Worm (Caenorhabditis elegans): ENCODE measurements around the gene trpp-3.

trpp-3 gene

DNA sequence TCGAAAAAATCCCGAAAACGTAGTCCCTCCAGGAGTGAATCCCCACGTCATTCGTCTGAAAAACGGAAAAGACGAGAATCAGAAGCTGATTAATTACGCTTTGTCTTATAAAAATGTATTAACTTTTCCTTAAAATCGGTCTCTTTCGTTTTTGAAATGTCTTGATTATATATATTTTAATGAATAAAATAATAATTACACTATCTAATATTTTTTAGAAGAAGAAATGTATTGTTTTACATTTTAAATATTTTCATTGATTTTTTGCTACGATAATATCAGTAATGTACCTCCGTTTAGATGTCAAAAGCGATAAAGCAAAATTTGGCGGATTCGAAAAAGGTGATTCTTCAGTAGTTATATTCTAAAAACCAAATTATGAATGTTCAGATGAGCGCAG is at the start of gene trpp-3:
Gene trpp-3, plus strand, starts transcription at position 301 of the 400 bp plus-strand sequence.
- no peak for TF ChIP-seq nfya-1 (tag; optimal IDR thresholded peaks at IDR 0.05)
- no peak for TF ChIP-seq pax-1 (tag; optimal IDR thresholded peaks at IDR 0.05)
- no peak for TF ChIP-seq dve-1 (tag; optimal IDR thresholded peaks at IDR 0.05)
- no peak for TF ChIP-seq ets-4 (tag; optimal IDR thresholded peaks at IDR 0.05)
- TF ChIP-seq rnt-1 (tag; optimal IDR thresholded peaks at IDR 0.05) = no peak
- no peak for TF ChIP-seq hlh-8 (tag; optimal IDR thresholded peaks at IDR 0.05)

DNA sequence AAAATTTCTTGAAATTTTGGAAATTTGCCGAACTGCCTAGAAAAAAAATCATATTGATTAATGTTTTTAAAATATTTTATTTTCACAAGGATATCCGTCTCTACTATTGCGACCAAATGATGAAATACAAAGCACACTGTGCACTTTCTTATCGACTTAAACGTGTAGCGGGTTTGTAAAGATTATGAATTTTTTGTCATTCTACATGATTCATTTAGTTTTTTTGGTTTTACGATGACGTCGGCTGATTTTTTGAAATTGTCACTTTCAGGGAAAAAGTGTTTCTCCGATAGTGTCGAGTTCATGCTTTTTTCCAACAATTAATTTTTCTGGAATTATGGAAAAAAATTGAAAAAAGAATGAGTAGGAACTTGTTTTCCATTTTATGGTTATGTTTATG is 48.8 kb upstream of the trpp-3 start:
- TF ChIP-seq lim-6 (tag; optimal IDR thresholded peaks at IDR 0.05) (no peak), fax-1 (tag; optimal IDR thresholded peaks at IDR 0.05) (no peak), gmeb-2 (tag; optimal IDR thresholded peaks at IDR 0.05) (no peak), pha-4 (tag; optimal IDR thresholded peaks at IDR 0.05) (no peak), F13H6.1 (tag; optimal IDR thresholded peaks at IDR 0.05) (no peak), K09A11.1 (tag; optimal IDR thresholded peaks at IDR 0.05; ENCODE audit: insufficient read depth) (no peak), T23F11.4 (GFP tag; optimal IDR thresholded peaks at IDR 0.05) (no peak), hlh-8 (tag; optimal IDR thresholded peaks at IDR 0.05) (no peak), pros-1 (tag; optimal IDR thresholded peaks at IDR 0.05) (no peak), ceh-2 (tag; optimal IDR thresholded peaks at IDR 0.05) (no peak), ceh-45 (GFP tag; IDR thresholded peaks at IDR 0.05) (no peak), pag-3 (tag; optimal IDR thresholded peaks at IDR 0.05; ENCODE audit: borderline replicate concordance) (no peak), unc-42 (tag; optimal IDR thresholded peaks at IDR 0.05) (no peak), nhr-232 (tag; optimal IDR thresholded peaks at IDR 0.05) (no peak), unc-86 (tag; optimal IDR thresholded peaks at IDR 0.05) (no peak), ceh-30 (tag; optimal IDR thresholded peaks at IDR 0.05) (no peak), ref-2 (tag; optimal IDR thresholded peaks at IDR 0.05) (no peak), ceh-22 (tag; optimal IDR thresholded peaks at IDR 0.05) (no peak), C08G9.2 (tag; optimal IDR thresholded peaks at IDR 0.05) (no peak)

DNA sequence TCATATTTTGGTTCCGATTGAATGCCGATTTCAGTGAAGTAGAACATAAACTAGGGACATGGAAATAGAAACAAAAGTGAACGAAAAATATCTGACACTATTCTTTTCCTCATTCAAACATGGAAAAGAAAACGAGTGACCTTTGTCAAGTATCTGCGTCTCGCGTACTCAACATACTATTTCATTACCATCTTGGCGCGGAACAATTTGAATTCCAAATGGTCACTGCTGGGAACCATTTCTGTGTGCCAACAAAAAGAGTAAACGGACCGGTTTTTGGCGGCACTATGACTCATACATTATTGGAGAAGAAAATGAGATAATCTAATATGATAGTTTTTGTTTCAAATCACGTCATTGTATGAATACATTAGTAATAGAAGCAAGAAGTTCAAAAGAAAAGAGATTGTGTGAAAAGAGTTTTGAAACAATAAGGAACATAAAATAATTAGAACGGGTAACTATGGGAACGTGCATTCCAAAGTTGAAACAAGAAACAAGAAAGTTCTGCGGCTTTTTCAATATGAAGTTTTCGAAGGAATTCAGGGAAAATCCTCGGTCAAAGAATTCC is 42.8 kb upstream of the trpp-3 start:
- no peak for TF ChIP-seq nhr-11 (tag; optimal IDR thresholded peaks at IDR 0.05)
- TF ChIP-seq ztf-16 (tag; optimal IDR thresholded peaks at IDR 0.05) = no peak
- TF ChIP-seq lin-11 (tag; optimal IDR thresholded peaks at IDR 0.05) = no peak
- no peak for TF ChIP-seq ceh-18 (tag; optimal IDR thresholded peaks at IDR 0.05)
- no peak for TF ChIP-seq ceh-14 (tag; optimal IDR thresholded peaks at IDR 0.05)
- no peak for TF ChIP-seq odd-2 (tag; optimal IDR thresholded peaks at IDR 0.05)
- TF ChIP-seq npax-4 (tag; optimal IDR thresholded peaks at IDR 0.05) = no peak
- TF ChIP-seq tbx-2 (tag; optimal IDR thresholded peaks at IDR 0.05) = no peak
- TF ChIP-seq T23F11.4 (GFP tag; optimal IDR thresholded peaks at IDR 0.05) = no peak
- no peak for TF ChIP-seq lim-6 (tag; optimal IDR thresholded peaks at IDR 0.05)
- TF ChIP-seq pha-2 (tag; optimal IDR thresholded peaks at IDR 0.05) = no peak
- TF ChIP-seq ceh-24 (tag; optimal IDR thresholded peaks at IDR 0.05) = no peak
- TF ChIP-seq mec-3 (tag; optimal IDR thresholded peaks at IDR 0.05; ENCODE audit: borderline replicate concordance) = no peak
- TF ChIP-seq sox-2 (GFP tag; IDR thresholded peaks at IDR 0.05) = no peak
- TF ChIP-seq dmd-4 (tag; optimal IDR thresholded peaks at IDR 0.05; ENCODE audit: borderline replicate concordance) = no peak

DNA sequence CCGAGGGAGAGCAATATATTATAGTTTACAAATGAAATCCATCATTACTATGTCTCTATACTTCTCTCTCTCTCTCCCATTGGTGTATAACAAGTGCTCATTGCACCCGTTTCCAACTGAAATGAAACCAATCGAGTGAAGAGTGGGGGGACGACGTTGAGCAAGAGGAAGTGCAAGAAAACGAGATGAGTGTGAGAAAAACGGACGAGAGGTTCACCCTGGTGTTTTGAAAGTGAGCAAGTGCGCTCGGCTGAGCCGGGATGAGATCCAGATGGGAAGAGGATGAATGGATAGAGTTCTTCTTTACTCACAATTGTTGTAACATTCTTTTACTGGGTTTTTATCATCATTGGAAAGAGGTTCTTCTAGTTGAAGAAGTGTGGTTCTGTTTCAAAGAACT is 41.6 kb upstream of the trpp-3 start:
- no peak for TF ChIP-seq sox-4 (tag; optimal IDR thresholded peaks at IDR 0.05)
- no peak for TF ChIP-seq ceh-22 (tag; optimal IDR thresholded peaks at IDR 0.05)
- peak; percentile 54 for TF ChIP-seq unc-42 (tag; optimal IDR thresholded peaks at IDR 0.05)
- no peak for TF ChIP-seq ama-1 (optimal IDR thresholded peaks at IDR 0.05)
- no peak for TF ChIP-seq unc-55 (GFP tag; optimal IDR thresholded peaks at IDR 0.05)
- no peak for TF ChIP-seq pag-3 (tag; optimal IDR thresholded peaks at IDR 0.05; ENCODE audit: borderline replicate concordance)
- no peak for TF ChIP-seq pax-1 (tag; optimal IDR thresholded peaks at IDR 0.05)
- TF ChIP-seq F13H6.1 (tag; optimal IDR thresholded peaks at IDR 0.05) = no peak
- no peak for TF ChIP-seq ttx-3 (tag; optimal IDR thresholded peaks at IDR 0.05)
- TF ChIP-seq gmeb-2 (tag; optimal IDR thresholded peaks at IDR 0.05) = no peak
- TF ChIP-seq ahr-1 (tag; optimal IDR thresholded peaks at IDR 0.05) = no peak
- TF ChIP-seq C08G9.2 (tag; optimal IDR thresholded peaks at IDR 0.05) = no peak
- TF ChIP-seq K09A11.1 (tag; optimal IDR thresholded peaks at IDR 0.05; ENCODE audit: insufficient read depth) = no peak
- TF ChIP-seq ceh-2 (tag; optimal IDR thresholded peaks at IDR 0.05) = no peak
- TF ChIP-seq ceh-48 (tag; optimal IDR thresholded peaks at IDR 0.05) = no peak
- no peak for TF ChIP-seq T23F11.4 (GFP tag; optimal IDR thresholded peaks at IDR 0.05)
- no peak for TF ChIP-seq ceh-18 (tag; optimal IDR thresholded peaks at IDR 0.05)
- TF ChIP-seq fkh-6 (tag; optimal IDR thresholded peaks at IDR 0.05) = no peak
- TF ChIP-seq ztf-16 (tag; optimal IDR thresholded peaks at IDR 0.05) = no peak
- TF ChIP-seq lin-11 (tag; optimal IDR thresholded peaks at IDR 0.05) = no peak
- TF ChIP-seq che-1 (tag; optimal IDR thresholded peaks at IDR 0.05) = no peak
- TF ChIP-seq nfya-1 (tag; optimal IDR thresholded peaks at IDR 0.05) = peak; percentile 59
- no peak for TF ChIP-seq zip-5 (tag; optimal IDR thresholded peaks at IDR 0.05)
- TF ChIP-seq ceh-24 (tag; optimal IDR thresholded peaks at IDR 0.05) = no peak
- no peak for TF ChIP-seq pha-4 (tag; optimal IDR thresholded peaks at IDR 0.05)
- TF ChIP-seq fkh-10 (GFP tag; optimal IDR thresholded peaks at IDR 0.05) = no peak

All from whole organism, late embryonic.